Fruit fly (Drosophila melanogaster) Kc167 (cell line): Measurements from ENCODE around the gene CAH9.

Experiments
- Myc ChIP-seq: fragments of >200 bp; optimal IDR thresholded peaks from 2 replicates; lab custom pipeline; 2017; ENCODE audit warnings: missing external identifiers
- Sin3A ChIP-seq: fragments of >200 bp; optimal IDR thresholded peaks from 2 replicates; lab custom pipeline; 2018; ENCODE audit warnings: missing external identifiers
- h ChIP-seq: fragments of >200 bp; optimal IDR thresholded peaks from 3 replicates; lab custom pipeline; 2018; ENCODE audit warnings: missing external identifiers
- insv ChIP-seq: fragments of >200 bp; optimal IDR thresholded peaks from 3 replicates; lab custom pipeline; 2018; ENCODE audit warnings: missing external identifiers
- psq ChIP-seq: fragments of >200 bp; optimal IDR thresholded peaks from 2 replicates; lab custom pipeline; 2017; ENCODE audit warnings: missing external identifiers
- ttk ChIP-seq: sonication (Bioruptor generic); optimal IDR thresholded peaks from 2 replicates; lab custom pipeline; 2017; ENCODE audit warnings: missing external identifiers

Gene CAH9

DNA sequence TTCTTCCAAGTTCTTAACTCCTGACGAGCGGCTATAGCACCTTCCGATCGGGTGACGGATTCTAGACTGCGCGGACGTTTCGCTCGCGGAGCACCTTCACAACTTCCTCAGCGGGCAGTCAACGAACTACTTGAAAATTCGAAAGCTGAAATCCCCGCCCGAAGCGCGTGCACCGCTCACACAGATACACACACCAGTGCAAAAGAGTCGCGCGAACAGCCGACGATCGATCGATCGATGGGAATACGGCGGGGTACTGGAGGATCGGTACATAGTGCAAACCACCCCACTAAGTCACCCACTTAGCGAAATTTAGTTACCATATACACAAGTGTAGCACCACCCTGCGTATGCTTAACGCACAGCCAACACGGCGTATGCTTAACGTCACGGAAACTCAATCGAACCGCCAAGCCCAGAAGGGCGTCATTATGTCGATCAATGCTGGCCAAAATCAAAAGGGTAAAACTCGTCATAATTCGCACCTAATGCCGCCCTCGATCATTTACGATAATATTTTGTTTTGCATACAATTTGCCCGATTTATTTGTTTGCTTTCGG lies at the start of gene CAH9:
Gene CAH9, minus strand, starts transcription at position 51 of the 561 bp plus-strand sequence.
- TF ChIP-seq h (lab: Kevin White, UChicago) = no peak
- TF ChIP-seq psq (lab: Kevin White, UChicago) = no peak
- TF ChIP-seq ttk (lab: Kevin White, UChicago) = no peak
- no peak for TF ChIP-seq insv (lab: Kevin White, UChicago)
- no peak for TF ChIP-seq Myc (lab: Kevin White, UChicago)
- TF ChIP-seq Sin3A (lab: Kevin White, UChicago) = no peak

- no peak for TF ChIP-seq Myc (lab: Kevin White, UChicago)
- TF ChIP-seq Sin3A (lab: Kevin White, UChicago) = no peak
- TF ChIP-seq psq (lab: Kevin White, UChicago) = no peak
- no peak for TF ChIP-seq h (lab: Kevin White, UChicago)
- no peak for TF ChIP-seq insv (lab: Kevin White, UChicago)
- TF ChIP-seq ttk (lab: Kevin White, UChicago) = no peak
These were observed 48.0 kb upstream of the CAH9 start for dm6 chr3R:27154001-27154400.

DNA sequence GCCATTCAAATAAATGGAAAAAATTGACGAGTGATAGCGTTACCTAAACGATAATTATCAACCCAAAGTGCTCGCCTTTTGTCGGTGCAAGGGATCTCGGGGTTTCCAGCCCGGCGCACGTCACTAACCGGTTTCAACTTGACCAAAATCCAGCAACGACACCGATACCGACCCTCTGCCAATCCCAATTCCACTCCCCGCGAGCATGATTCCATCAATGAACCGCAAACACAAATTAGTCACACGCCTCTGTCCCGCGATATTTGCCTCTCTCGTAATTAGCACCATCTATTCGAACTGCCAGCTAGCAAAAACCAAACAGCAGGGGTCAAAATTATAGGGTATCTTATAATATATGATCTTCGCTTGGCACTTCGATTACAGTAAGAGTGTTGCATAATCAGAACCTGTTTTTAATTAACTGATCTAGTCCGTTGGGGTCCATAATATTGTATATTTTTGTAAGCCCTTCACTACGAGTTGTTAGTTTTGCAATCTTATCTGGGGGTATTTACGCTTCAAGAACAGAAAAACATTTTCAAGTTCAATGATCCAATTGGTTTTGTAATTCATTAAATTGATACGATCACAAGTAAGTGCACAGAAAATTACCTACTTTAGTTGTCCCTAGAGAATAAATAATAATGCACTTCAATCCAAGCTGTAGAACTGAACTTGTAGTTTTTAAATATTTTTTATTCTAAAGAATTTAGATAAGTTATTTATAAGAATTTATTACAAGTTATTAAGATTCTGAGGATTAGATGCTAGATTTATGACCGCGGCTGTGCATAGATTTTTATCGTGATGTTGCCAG lies 47.3 kb upstream of the CAH9 start:
- TF ChIP-seq h (lab: Kevin White, UChicago) (no peak), insv (lab: Kevin White, UChicago) (no peak)

- no peak for TF ChIP-seq h (lab: Kevin White, UChicago)
- TF ChIP-seq Myc (lab: Kevin White, UChicago) = no peak
- TF ChIP-seq psq (lab: Kevin White, UChicago) = no peak
- no peak for TF ChIP-seq insv (lab: Kevin White, UChicago)
- TF ChIP-seq ttk (lab: Kevin White, UChicago) = no peak
- TF ChIP-seq Sin3A (lab: Kevin White, UChicago) = no peak
These were observed 46.4 kb upstream of the CAH9 start for dm6 chr3R:27152129-27152968.

dm6 chr3R:27151516-27151823 lies 45.5 kb upstream of the CAH9 start, which contains the start of gene Men-b:
Gene Men-b (plus strand): TSS chr3R:27151662.
- TF ChIP-seq h (lab: Kevin White, UChicago) (no peak), insv (lab: Kevin White, UChicago) (no peak), ttk (lab: Kevin White, UChicago) (no peak), Sin3A (lab: Kevin White, UChicago) (no peak), psq (lab: Kevin White, UChicago) (no peak), Myc (lab: Kevin White, UChicago) (no peak)

- TF ChIP-seq Myc (lab: Kevin White, UChicago) (no peak), h (lab: Kevin White, UChicago) (no peak), ttk (lab: Kevin White, UChicago) (no peak), insv (lab: Kevin White, UChicago) (no peak), Sin3A (lab: Kevin White, UChicago) (no peak), psq (lab: Kevin White, UChicago) (no peak)
These were observed 44.9 kb upstream of the CAH9 start, which contains the start of gene CG6051 for dm6 chr3R:27150685-27151515. Gene CG6051 (minus strand): TSS chr3R:27151069.

DNA sequence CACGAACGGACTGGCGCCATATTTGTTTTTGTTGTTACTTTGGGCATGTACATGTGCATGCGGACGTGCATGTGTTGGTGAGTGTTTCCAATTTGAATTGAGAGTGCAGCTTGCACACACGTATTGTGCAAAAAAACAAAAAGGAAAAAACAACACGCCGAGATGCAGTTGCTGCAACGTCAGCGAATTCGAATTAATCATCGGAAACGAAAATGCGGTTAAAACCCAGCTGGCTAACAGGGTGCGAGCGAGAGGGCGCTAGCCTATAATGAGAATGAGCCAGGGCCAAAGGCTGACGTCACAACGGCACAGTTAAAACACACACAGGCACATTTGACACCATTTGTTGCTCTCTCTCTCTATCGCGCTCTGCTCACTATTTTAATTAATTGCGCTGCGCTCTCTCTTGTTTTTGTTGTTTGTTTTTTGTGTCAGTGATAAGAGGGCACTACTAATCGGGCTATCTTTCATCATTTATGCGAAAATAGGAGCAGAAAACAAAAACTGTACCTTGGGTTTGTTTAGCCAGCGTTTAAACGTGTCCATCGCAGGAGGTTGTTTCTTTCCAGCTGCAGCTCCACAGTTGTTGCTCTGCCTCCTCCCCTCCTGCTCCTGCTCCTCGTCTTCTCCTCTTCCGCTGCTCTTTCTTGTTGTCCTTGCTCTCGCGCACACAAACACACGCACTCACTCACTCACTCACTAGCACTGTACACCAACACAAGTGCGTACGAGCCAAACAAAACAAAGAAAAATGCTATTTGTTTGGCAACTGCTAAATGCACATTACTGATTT lies 44.1 kb upstream of the CAH9 start:
- TF ChIP-seq Sin3A (lab: Kevin White, UChicago) = no peak
- TF ChIP-seq Myc (lab: Kevin White, UChicago) = no peak
- no peak for TF ChIP-seq ttk (lab: Kevin White, UChicago)
- no peak for TF ChIP-seq h (lab: Kevin White, UChicago)
- TF ChIP-seq insv (lab: Kevin White, UChicago) = no peak
- no peak for TF ChIP-seq psq (lab: Kevin White, UChicago)

DNA sequence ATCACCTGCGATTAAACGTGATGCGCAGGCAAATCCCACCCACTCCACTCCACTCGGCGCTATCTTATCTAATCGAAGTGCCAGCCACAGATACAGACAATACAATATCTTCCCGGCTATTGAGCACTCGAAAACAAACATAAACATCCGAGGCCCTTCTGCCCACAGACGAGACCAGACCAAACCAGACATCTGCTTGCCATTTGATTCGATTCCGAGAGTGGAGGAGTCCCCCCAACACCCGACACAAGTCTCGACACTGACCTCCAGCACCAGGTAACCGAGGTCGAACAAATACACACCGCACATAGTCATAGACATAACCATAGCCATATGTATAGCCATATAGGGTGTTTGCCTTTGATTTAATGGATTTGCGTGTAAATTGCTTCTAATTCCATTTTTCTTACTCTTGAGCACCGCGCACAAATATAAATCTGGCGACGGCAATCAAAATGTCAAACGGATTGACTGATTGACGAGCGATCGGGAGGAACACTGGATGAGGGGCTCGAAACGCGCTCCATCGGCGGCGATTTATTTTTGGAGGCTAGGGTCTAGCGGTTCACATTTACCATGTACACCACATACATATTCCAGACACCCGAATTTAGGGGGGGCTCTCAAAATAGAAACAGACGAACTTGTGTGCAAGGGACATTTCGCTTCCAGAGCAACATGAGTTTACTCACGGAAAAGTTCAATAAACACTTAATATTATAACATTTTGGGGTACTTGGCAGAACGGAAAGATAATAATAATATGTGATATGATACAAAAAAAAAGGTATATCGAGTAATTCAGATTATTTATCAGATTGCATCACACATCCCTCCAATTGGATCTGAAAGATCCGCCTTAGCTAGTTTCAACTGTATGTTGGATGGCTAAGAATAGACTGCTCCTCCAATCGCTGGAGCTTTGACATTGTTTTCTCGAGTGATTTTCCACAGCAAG lies 43.1 kb upstream of the CAH9 start:
- TF ChIP-seq psq (lab: Kevin White, UChicago) (no peak), insv (lab: Kevin White, UChicago) (no peak), Myc (lab: Kevin White, UChicago) (no peak), Sin3A (lab: Kevin White, UChicago) (no peak), h (lab: Kevin White, UChicago) (no peak), ttk (lab: Kevin White, UChicago) (no peak)

- TF ChIP-seq Myc (lab: Kevin White, UChicago) (no peak), insv (lab: Kevin White, UChicago) (no peak), ttk (lab: Kevin White, UChicago) (no peak), Sin3A (lab: Kevin White, UChicago) (no peak), h (lab: Kevin White, UChicago) (no peak), psq (lab: Kevin White, UChicago) (no peak)
These were observed 34.0 kb upstream of the CAH9 start for dm6 chr3R:27139963-27140362.
